Worm (Caenorhabditis elegans): ENCODE results near the gene zip-1.

The zip-1 gene

ce11 chrIII:12368462-12369306, 35.1 kb downstream of the zip-1 start, which contains the start of gene his-72:
his-72 (minus strand) TSS chrIII:12369050.
- TF ChIP-seq ceh-16 (tag; optimal IDR thresholded peaks at IDR 0.05) (no peak), egl-27 (tag; optimal IDR thresholded peaks at IDR 0.05) (no peak), snpc-4 (tag; optimal IDR thresholded peaks at IDR 0.05) (no peak), nhr-12 (tag; optimal IDR thresholded peaks at IDR 0.05) (no peak), C34F6.9 (tag; optimal IDR thresholded peaks at IDR 0.05) (peak; percentile 73), unc-55 (GFP tag; optimal IDR thresholded peaks at IDR 0.05) (peak; percentile 42), nhr-10 (tag; optimal IDR thresholded peaks at IDR 0.05) (no peak), gmeb-1 (tag; optimal IDR thresholded peaks at IDR 0.05) (peak; percentile 47), fos-1 (tag; optimal IDR thresholded peaks at IDR 0.05) (peak; percentile 7), skn-1 (tag; optimal IDR thresholded peaks at IDR 0.05) (no peak), ztf-11 (tag; optimal IDR thresholded peaks at IDR 0.05) (no peak), blmp-1 (tag; optimal IDR thresholded peaks at IDR 0.05; ENCODE audit: insufficient read depth) (peak; percentile 10), ZK546.5 (tag; optimal IDR thresholded peaks at IDR 0.05) (no peak), F13H6.1 (tag; optimal IDR thresholded peaks at IDR 0.05) (peak; percentile 52), ama-1 (optimal IDR thresholded peaks at IDR 0.05) (peak; percentile 93), lin-11 (tag; optimal IDR thresholded peaks at IDR 0.05) (peak; percentile 8), nhr-23 (tag; optimal IDR thresholded peaks at IDR 0.05) (no peak), nhr-21 (tag; optimal IDR thresholded peaks at IDR 0.05) (peak; percentile 8), elt-3 (tag; optimal IDR thresholded peaks at IDR 0.05) (no peak), nhr-129 (tag; optimal IDR thresholded peaks at IDR 0.05) (peak; percentile 51), peb-1 (tag; optimal IDR thresholded peaks at IDR 0.05) (no peak), nhr-25 (tag; optimal IDR thresholded peaks at IDR 0.05) (peak; percentile 62), Y55F3AM.14 (GFP tag; optimal IDR thresholded peaks at IDR 0.05) (no peak), lsy-2 (tag; optimal IDR thresholded peaks at IDR 0.05) (peak in 1 of 2 experiments; percentile 65), sem-4 (tag; optimal IDR thresholded peaks at IDR 0.05) (peak; percentile 63), dmd-4 (tag; optimal IDR thresholded peaks at IDR 0.05) (no peak), unc-62 (GFP tag; optimal IDR thresholded peaks at IDR 0.05) (no peak), nhr-11 (tag; optimal IDR thresholded peaks at IDR 0.05) (no peak), mbf-1 (tag; optimal IDR thresholded peaks at IDR 0.05) (no peak), mab-5 (tag; optimal IDR thresholded peaks at IDR 0.05) (peak; percentile 35), ztf-1 (GFP tag; conservative IDR thresholded peaks at IDR 0.05) (no peak), mdl-1 (tag; optimal IDR thresholded peaks at IDR 0.05) (peak; percentile 29 to 62), crh-2 (tag; optimal IDR thresholded peaks at IDR 0.05) (peak; percentile 9), R02D3.7 (tag; optimal IDR thresholded peaks at IDR 0.05) (no peak), lin-13 (GFP tag; optimal IDR thresholded peaks at IDR 0.05) (peak; percentile 77), lin-39 (tag; optimal IDR thresholded peaks at IDR 0.05) (no peak), nhr-6 (tag; optimal IDR thresholded peaks at IDR 0.05) (peak; percentile 19), unc-39 (tag; optimal IDR thresholded peaks at IDR 0.05) (no peak), sma-9 (GFP tag; optimal IDR thresholded peaks at IDR 0.05) (peak; percentile 48), sma-9 (tag; optimal IDR thresholded peaks at IDR 0.05) (no peak), nhr-77 (tag; optimal IDR thresholded peaks at IDR 0.05) (no peak), elt-1 (tag; optimal IDR thresholded peaks at IDR 0.05) (no peak), alr-1 (tag; optimal IDR thresholded peaks at IDR 0.05) (no peak), aly-2 (tag; optimal IDR thresholded peaks at IDR 0.05) (no peak), ceh-82 (tag; optimal IDR thresholded peaks at IDR 0.05) (no peak), ztf-4 (tag; optimal IDR thresholded peaks at IDR 0.05) (no peak), sma-3 (GFP tag; optimal IDR thresholded peaks at IDR 0.05) (peak; percentile 17), zag-1 (tag; optimal IDR thresholded peaks at IDR 0.05) (peak; percentile 9), nhr-237 (tag; optimal IDR thresholded peaks at IDR 0.05) (no peak)

Data from whole organism, L2 larva.